Worm (Caenorhabditis elegans): Measurements from ENCODE around the gene F07E5.8.

- TF ChIP-seq fkh-10 (GFP tag; optimal IDR thresholded peaks at IDR 0.05) (no peak), nhr-11 (tag; optimal IDR thresholded peaks at IDR 0.05) (no peak), jun-1 (tag; optimal IDR thresholded peaks at IDR 0.05) (no peak), efl-3 (GFP tag; optimal IDR thresholded peaks at IDR 0.05) (no peak), blmp-1 (tag; optimal IDR thresholded peaks at IDR 0.05) (no peak), dpl-1 (GFP tag; optimal IDR thresholded peaks at IDR 0.05) (no peak), skn-1 (tag; optimal IDR thresholded peaks at IDR 0.05) (no peak), nhr-77 (tag; optimal IDR thresholded peaks at IDR 0.05) (no peak), C34B4.2 (tag; optimal IDR thresholded peaks at IDR 0.05) (no peak), ceh-82 (tag; optimal IDR thresholded peaks at IDR 0.05) (no peak), hpl-2 (GFP tag; optimal IDR thresholded peaks at IDR 0.05) (no peak), ama-1 (optimal IDR thresholded peaks at IDR 0.05) (no peak), fkh-4 (tag; optimal IDR thresholded peaks at IDR 0.05; ENCODE audit: borderline replicate concordance) (no peak)
These were observed 10.9 kb downstream of the F07E5.8 start, which contains the start of gene fbxb-6 for ce11 chrII:2064497-2064896.

Measured in whole organism, L1 larva.